Fruit fly (Drosophila melanogaster): Measurements from ENCODE around the gene Fas1.
A peak's percentile ranks its signal among the peaks of the same experiment; 100 is the strongest.

Gene Fas1

DNA sequence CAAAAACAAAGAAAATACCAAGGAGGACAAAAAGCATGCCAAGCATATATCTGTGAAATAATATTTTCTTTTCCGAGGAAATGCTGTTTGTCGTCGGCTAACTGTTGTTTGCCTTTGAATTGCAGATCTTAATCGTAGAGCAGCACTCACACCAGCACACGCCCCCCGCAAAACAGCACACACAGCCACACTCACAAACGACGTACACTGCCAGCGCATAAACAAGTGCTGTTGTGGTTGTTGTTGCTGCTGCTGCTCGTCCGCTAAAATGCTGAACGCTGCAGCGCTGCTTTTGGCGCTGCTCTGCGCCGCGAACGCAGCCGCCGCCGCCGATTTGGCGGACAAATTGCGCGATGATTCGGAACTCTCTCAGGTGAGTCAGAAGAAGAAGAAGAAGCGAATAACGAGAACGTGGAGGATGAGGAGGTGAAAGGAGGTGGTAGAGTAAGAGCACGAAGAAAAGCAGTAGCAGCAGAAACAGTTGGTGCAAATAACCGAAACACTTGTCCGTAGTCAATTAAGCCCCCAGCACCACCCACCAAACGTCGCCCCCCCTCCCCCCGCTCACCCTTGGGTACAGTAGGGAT lies 899 bp downstream of the Fas1 start:
- TF ChIP-seq psq (GFP tag; optimal IDR thresholded peaks at IDR 0.05), result peak; percentile 67
- no peak for TF ChIP-seq Myc (optimal IDR thresholded peaks at IDR 0.05)
- TF ChIP-seq Jra (GFP tag; optimal IDR thresholded peaks at IDR 0.05), result peak; percentile 76

DNA sequence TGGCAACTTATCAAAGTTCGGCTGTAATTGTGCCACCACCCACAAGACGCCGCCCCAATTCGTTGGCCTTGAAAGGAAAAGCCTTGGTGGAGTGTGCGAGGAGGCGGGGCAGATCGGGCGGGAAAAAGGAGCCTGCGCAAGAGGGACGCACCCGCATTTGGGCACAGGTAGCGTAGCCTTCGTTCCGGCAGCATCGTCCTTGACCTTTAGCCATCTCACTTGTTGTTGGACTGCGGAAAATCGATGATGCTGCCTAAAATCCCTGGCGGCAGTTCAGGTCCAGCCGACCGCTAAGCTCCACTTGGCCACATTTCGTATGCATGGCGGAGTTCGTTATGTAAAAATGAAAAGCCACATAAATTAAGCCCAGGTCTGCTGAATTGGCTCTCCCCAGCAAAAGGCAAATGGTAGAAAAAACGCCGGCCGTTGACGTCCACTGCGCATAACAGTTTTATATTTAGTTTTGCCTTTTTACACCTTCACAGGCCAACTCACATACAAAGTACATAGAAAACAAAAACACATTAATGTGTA lies 1.9 kb downstream of the Fas1 start:
- TF ChIP-seq Abd-B (GFP tag; optimal IDR thresholded peaks at IDR 0.05) (no peak), GATAd (GFP tag; optimal IDR thresholded peaks at IDR 0.05) (no peak), Hnf4 (GFP tag; optimal IDR thresholded peaks at IDR 0.05) (no peak), pan (optimal IDR thresholded peaks at IDR 0.05) (no peak), Dif (GFP tag; optimal IDR thresholded peaks at IDR 0.05; ENCODE audit: partially characterized antibody) (no peak), Vsx2 (GFP tag; optimal IDR thresholded peaks at IDR 0.05; ENCODE audit: partially characterized antibody) (no peak), dl (GFP tag; optimal IDR thresholded peaks at IDR 0.05; ENCODE audit: insufficient read depth in 1 of 2, partially characterized antibody in 2 of 2) (no peak), Myc (optimal IDR thresholded peaks at IDR 0.05) (no peak), Hr78 (GFP tag; optimal IDR thresholded peaks at IDR 0.05) (no peak), dsf (GFP tag; optimal IDR thresholded peaks at IDR 0.05; ENCODE audit: borderline replicate concordance) (no peak), Mio (GFP tag; optimal IDR thresholded peaks at IDR 0.05) (no peak), Hr83 (GFP tag; optimal IDR thresholded peaks at IDR 0.05; ENCODE audit: poor library complexity, severe bottlenecking) (no peak), brk (GFP tag; optimal IDR thresholded peaks at IDR 0.05) (no peak), br (GFP tag; optimal IDR thresholded peaks at IDR 0.05) (no peak), Dfd (GFP tag; optimal IDR thresholded peaks at IDR 0.05) (no peak)

DNA sequence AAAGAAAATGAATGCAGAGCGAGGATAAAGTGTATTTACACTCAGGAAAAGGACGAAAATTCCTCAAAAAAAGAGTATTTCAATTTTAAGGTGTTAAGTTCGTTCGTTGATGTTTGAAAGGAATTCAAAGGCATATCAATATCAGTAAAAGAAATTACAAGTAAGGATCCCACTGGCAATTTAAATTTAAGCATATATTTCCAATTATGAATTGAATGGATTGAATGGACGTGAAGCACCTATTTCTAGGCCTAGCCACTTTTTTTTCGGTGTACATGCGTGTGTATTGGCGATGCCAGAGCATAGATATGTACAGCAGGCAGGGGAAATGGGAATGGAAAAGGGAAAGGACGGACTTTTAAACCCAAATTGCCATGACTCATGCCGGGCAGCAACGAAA lies 5.5 kb downstream of the Fas1 start:
- TF ChIP-seq psq (GFP tag; optimal IDR thresholded peaks at IDR 0.05), result peak; percentile 5
- TF ChIP-seq CG32264 (GFP tag; optimal IDR thresholded peaks at IDR 0.05), result no peak
- TF ChIP-seq Myc (optimal IDR thresholded peaks at IDR 0.05), result no peak
- TF ChIP-seq foxo (GFP tag; optimal IDR thresholded peaks at IDR 0.05), result peak in 1 of 2 experiments; percentile 10
- TF ChIP-seq Jra (GFP tag; optimal IDR thresholded peaks at IDR 0.05), result no peak

DNA sequence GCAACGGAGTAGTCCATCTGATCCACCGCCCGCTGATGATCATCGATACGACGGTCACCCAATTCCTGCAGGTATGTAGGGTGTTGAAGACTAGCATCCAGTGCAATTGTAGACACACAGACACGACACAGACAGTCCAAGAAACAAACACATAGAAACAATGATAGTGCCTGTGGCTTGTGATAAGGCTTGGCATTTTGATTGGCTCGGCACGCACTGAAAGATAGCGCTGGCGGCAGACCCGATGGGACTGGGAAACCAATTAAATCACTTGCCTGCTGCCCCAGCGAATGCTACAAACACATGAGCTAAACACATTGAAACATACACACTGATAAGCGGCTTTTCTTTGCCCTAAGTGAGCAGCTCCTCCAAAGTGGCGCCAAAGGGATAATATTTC lies 7.7 kb downstream of the Fas1 start:
- TF ChIP-seq pan (optimal IDR thresholded peaks at IDR 0.05), result no peak
- TF ChIP-seq Hr83 (GFP tag; optimal IDR thresholded peaks at IDR 0.05; ENCODE audit: poor library complexity, severe bottlenecking), result no peak
- TF ChIP-seq Hr78 (GFP tag; optimal IDR thresholded peaks at IDR 0.05), result no peak
- TF ChIP-seq Vsx2 (GFP tag; optimal IDR thresholded peaks at IDR 0.05; ENCODE audit: partially characterized antibody), result no peak
- TF ChIP-seq ey (GFP tag; optimal IDR thresholded peaks at IDR 0.05), result no peak
- no peak for TF ChIP-seq Abd-B (GFP tag; optimal IDR thresholded peaks at IDR 0.05)
- no peak for TF ChIP-seq h (GFP tag; optimal IDR thresholded peaks at IDR 0.05)

DNA sequence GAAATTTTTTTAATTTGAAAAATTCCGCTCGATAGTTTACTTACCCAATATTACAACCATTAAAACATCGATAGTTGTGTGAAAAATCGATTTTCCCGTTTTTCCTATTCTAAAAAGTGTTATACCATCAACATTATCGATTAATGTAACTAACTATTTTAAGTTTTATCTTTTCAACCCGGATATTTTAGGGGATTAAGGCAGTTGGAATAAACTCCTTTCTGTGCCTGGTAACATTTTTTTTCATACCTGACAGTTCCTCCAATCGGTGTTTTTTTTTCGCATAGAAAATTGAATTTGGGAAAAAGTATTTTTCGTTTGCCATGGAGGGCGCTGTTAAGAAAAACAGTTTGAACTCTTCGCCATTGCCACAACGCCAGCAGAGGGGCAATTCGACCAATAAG lies 15.0 kb downstream of the Fas1 start, which contains the start of gene nonA-l:
nonA-l (plus strand) TSS at position 201 of the 404 bp plus-strand sequence.
- TF ChIP-seq Rel (GFP tag; optimal IDR thresholded peaks at IDR 0.05) (no peak), Rel (tag; optimal IDR thresholded peaks at IDR 0.05) (no peak), foxo (GFP tag; optimal IDR thresholded peaks at IDR 0.05) (no peak), tai (GFP tag; optimal IDR thresholded peaks at IDR 0.05) (no peak), h (GFP tag; optimal IDR thresholded peaks at IDR 0.05) (no peak), CG9705 (GFP tag; optimal IDR thresholded peaks at IDR 0.05) (no peak), lola (GFP tag; optimal IDR thresholded peaks at IDR 0.05) (no peak), Dfd (GFP tag; optimal IDR thresholded peaks at IDR 0.05) (no peak), CrebA (GFP tag; optimal IDR thresholded peaks at IDR 0.05; ENCODE audit: borderline replicate concordance) (no peak), jim (GFP tag; optimal IDR thresholded peaks at IDR 0.05) (no peak), Hnf4 (GFP tag; optimal IDR thresholded peaks at IDR 0.05) (no peak), fru (GFP tag; optimal IDR thresholded peaks at IDR 0.05) (no peak), psq (GFP tag; optimal IDR thresholded peaks at IDR 0.05) (no peak), dsf (GFP tag; optimal IDR thresholded peaks at IDR 0.05; ENCODE audit: borderline replicate concordance) (no peak), usp (GFP tag; optimal IDR thresholded peaks at IDR 0.05) (no peak), Vsx2 (GFP tag; optimal IDR thresholded peaks at IDR 0.05; ENCODE audit: partially characterized antibody) (no peak), brk (GFP tag; optimal IDR thresholded peaks at IDR 0.05) (no peak)
